Fruit fly (Drosophila melanogaster) S2 (cell line): ENCODE data around the gene CG14834.

Experiments
- CG8478 ChIP-seq: fragments of >200 bp; optimal IDR thresholded peaks from 2 replicates; lab custom pipeline; 2018
- CTCF ChIP-seq, 2 experiments: fragments of >200 bp; optimal IDR thresholded peaks; 2 replicates each; lab custom pipeline; 2018

dm6 chr3L:7339216-7339742 lies 7.6 kb downstream of the CG14834 start, which contains the start of the genes lark and eco:
- no peak for TF ChIP-seq CG8478 (lab: Kevin White, UChicago)
- TF ChIP-seq CTCF (optimal IDR thresholded peaks at IDR 0.05; lab: Kevin White, UChicago) = no peak
